Worm (Caenorhabditis elegans) whole organism, midembryonic: ENCODE results near the gene F48G7.4.

ENCODE experiments used
- flt-1 ChIP-seq: fragments of 200-800 bp; sonication (Bioruptor generic); IDR thresholded peaks from 2 replicates; pipeline ENCODE4 v1.3.6; 2022; ENCODE audit warnings: missing genetic modification characterization, missing compliant biosample characterization
- klf-2 ChIP-seq: fragments of 200-800 bp; sonication (Bioruptor generic); conservative IDR thresholded peaks from 2 replicates; pipeline ENCODE4 v1.3.6; 2022; ENCODE audit warnings: missing genetic modification reagents, missing genetic modification characterization, missing compliant biosample characterization
- ref-1 ChIP-seq: fragments of 200-800 bp; sonication (Bioruptor generic); conservative IDR thresholded peaks from 2 replicates; pipeline ENCODE4 v1.3.6; 2022; ENCODE audit warnings: missing genetic modification reagents, missing genetic modification characterization, missing compliant biosample characterization

- no peak for TF ChIP-seq ref-1
- no peak for TF ChIP-seq klf-2 (GFP tag; lab: Robert Waterston, UW)
- no peak for TF ChIP-seq flt-1 (GFP tag; lab: Robert Waterston, UW)
Observed at ce11 chrV:597823-598222, 21.4 kb upstream of the F48G7.4 start.
